Fruit fly (Drosophila melanogaster) whole organism, embryonic: Measurements from ENCODE around the gene Gr93d.

ENCODE experiments used
- Abd-B ChIP-seq: fragments of 200-800 bp; sonication (Bioruptor generic); optimal IDR thresholded peaks from 2 replicates; lab custom pipeline; 2018; ENCODE audit warnings: missing biosample characterization, mild to moderate bottlenecking, missing genetic modification characterization, moderate library complexity
- Awh ChIP-seq: fragments of 200-800 bp; sonication (Bioruptor generic); IDR thresholded peaks from 2 replicates; pipeline ENCODE4, ENCODE4 v1.3.6; 2022; ENCODE audit warnings: missing biosample characterization, missing genetic modification characterization
- Bgb ChIP-seq: fragments of 200-800 bp; sonication (Bioruptor generic); IDR thresholded peaks from 2 replicates; pipeline ENCODE4 v1.3.6; 2022; ENCODE audit warnings: missing biosample characterization, missing genetic modification characterization; ENCODE audit not compliant: partially characterized antibody
- CG1024 ChIP-seq: fragments of 200-800 bp; sonication (Bioruptor generic); IDR thresholded peaks from 2 replicates; pipeline ENCODE4 v1.3.6; 2022; ENCODE audit warnings: missing biosample characterization, missing genetic modification characterization
- CG10431 ChIP-seq: fragments of 200-800 bp; sonication (Bioruptor generic); optimal IDR thresholded peaks from 3 replicates; lab custom pipeline; 2018; ENCODE audit warnings: missing biosample characterization, mild to moderate bottlenecking, missing genetic modification characterization
- CG10543 ChIP-seq: fragments of 200-800 bp; sonication (Bioruptor generic); optimal IDR thresholded peaks from 3 replicates; lab custom pipeline; 2017; ENCODE audit warnings: missing biosample characterization, mild to moderate bottlenecking, missing genetic modification characterization, moderate library complexity
- CG12391 ChIP-seq: fragments of 200-800 bp; sonication (Bioruptor generic); optimal IDR thresholded peaks from 3 replicates; lab custom pipeline; 2018; ENCODE audit warnings: missing biosample characterization, mild to moderate bottlenecking, missing genetic modification characterization, moderate library complexity
- CG13775 ChIP-seq: fragments of 200-800 bp; sonication (Bioruptor generic); optimal IDR thresholded peaks from 3 replicates; lab custom pipeline; 2017; ENCODE audit warnings: missing biosample characterization, mild to moderate bottlenecking, missing genetic modification characterization
- CG14014 ChIP-seq: fragments of 200-800 bp; sonication (Bioruptor generic); IDR thresholded peaks from 2 replicates; pipeline ENCODE4 v1.3.6; 2022; ENCODE audit warnings: missing biosample characterization, missing genetic modification characterization
- CG14667 ChIP-seq: fragments of 200-800 bp; sonication (Bioruptor generic); IDR thresholded peaks from 2 replicates; pipeline ENCODE4 v1.3.6; 2022; ENCODE audit warnings: missing biosample characterization, missing genetic modification characterization
- CG17802 ChIP-seq: fragments of 200-800 bp; sonication (Bioruptor generic); optimal IDR thresholded peaks from 2 replicates; lab custom pipeline; 2018; ENCODE audit warnings: missing biosample characterization, mild to moderate bottlenecking, missing genetic modification characterization, moderate library complexity
- CG18764 ChIP-seq: fragments of 200-800 bp; sonication (Bioruptor generic); optimal IDR thresholded peaks from 3 replicates; lab custom pipeline; 2016; ENCODE audit warnings: missing biosample characterization, missing genetic modification characterization
- CG2120 ChIP-seq: fragments of 200-800 bp; sonication (Bioruptor generic); optimal IDR thresholded peaks from 3 replicates; lab custom pipeline; 2016; ENCODE audit warnings: missing biosample characterization, missing genetic modification characterization
- CG34422 ChIP-seq: fragments of 200-800 bp; sonication (Bioruptor generic); IDR thresholded peaks from 3 replicates; pipeline ENCODE4 v1.3.6; 2022; ENCODE audit warnings: missing biosample characterization, missing genetic modification characterization
- CG5180 ChIP-seq: fragments of 200-800 bp; sonication (Bioruptor generic); optimal IDR thresholded peaks from 3 replicates; lab custom pipeline; 2017; ENCODE audit warnings: missing biosample characterization, missing genetic modification characterization, mild to moderate bottlenecking, moderate library complexity, missing genetic modification reagents
- CG6654 ChIP-seq: fragments of 200-800 bp; sonication (Bioruptor generic); optimal IDR thresholded peaks from 2 replicates; lab custom pipeline; 2017; ENCODE audit warnings: missing biosample characterization, mild to moderate bottlenecking, missing genetic modification characterization
- Dp ChIP-seq: fragments of 200-800 bp; sonication (Bioruptor generic); optimal IDR thresholded peaks from 2 replicates; lab custom pipeline; 2018; ENCODE audit warnings: missing biosample characterization, mild to moderate bottlenecking, missing genetic modification characterization, moderate library complexity
- Drgx ChIP-seq: fragments of 200-800 bp; sonication (Bioruptor generic); IDR thresholded peaks from 2 replicates; pipeline ENCODE4 v1.3.6; 2022; ENCODE audit warnings: missing biosample characterization, missing genetic modification characterization
- HLHmδ ChIP-seq: fragments of 200-800 bp; sonication (Bioruptor generic); optimal IDR thresholded peaks from 2 replicates; lab custom pipeline; 2018; ENCODE audit warnings: missing biosample characterization, mild to moderate bottlenecking, missing genetic modification characterization, moderate library complexity
- Hey ChIP-seq: fragments of 200-800 bp; sonication (Bioruptor generic); optimal IDR thresholded peaks from 3 replicates; lab custom pipeline; 2018; ENCODE audit warnings: missing biosample characterization, mild to moderate bottlenecking, missing genetic modification characterization
- Hr78 ChIP-seq, 2 experiments: fragments of 200-800 bp in 1 of 2; fragments of >200 bp in 1 of 2; sonication (Bioruptor generic) in 1 of 2; optimal IDR thresholded peaks; 2 replicates each; lab custom pipeline; 2017 to 2019; ENCODE audit warnings: missing biosample characterization in 2 of 2, missing genetic modification characterization in 2 of 2, mild to moderate bottlenecking in 1 of 2, moderate library complexity in 1 of 2
- Lpt ChIP-seq: fragments of >200 bp; optimal IDR thresholded peaks from 2 replicates; lab custom pipeline; 2018; ENCODE audit warnings: missing biosample characterization, missing genetic modification characterization
- Med ChIP-seq: fragments of 200-800 bp; sonication (Bioruptor generic); peaks from one replicate; lab custom pipeline; 2016; ENCODE audit warnings: missing biosample characterization, missing genetic modification characterization, mild to moderate bottlenecking, inconsistent platforms, moderate library complexity
- Opbp ChIP-seq: fragments of 200-800 bp; sonication (Bioruptor generic); IDR thresholded peaks from 3 replicates; pipeline ENCODE4 v1.3.6; 2022; ENCODE audit warnings: missing biosample characterization, missing genetic modification characterization; ENCODE audit not compliant: partially characterized antibody
- Optix ChIP-seq: fragments of 200-800 bp; sonication (Bioruptor generic); IDR thresholded peaks from 3 replicates; pipeline ENCODE4 v1.3.6; 2022; ENCODE audit warnings: missing biosample characterization, missing genetic modification characterization
- Ptx1 ChIP-seq: fragments of 200-800 bp; sonication (Bioruptor generic); IDR thresholded peaks from 2 replicates; pipeline ENCODE4 v1.3.6; 2022; ENCODE audit warnings: missing biosample characterization, missing genetic modification characterization
- Xrp1 ChIP-seq: fragments of 200-800 bp; sonication (Bioruptor generic); IDR thresholded peaks from 2 replicates; pipeline ENCODE4 v1.3.6; 2022; ENCODE audit warnings: missing biosample characterization, missing genetic modification characterization
- al ChIP-seq: fragments of 200-800 bp; sonication (Bioruptor generic); IDR thresholded peaks from 2 replicates; pipeline ENCODE4 v1.3.6; 2022; ENCODE audit warnings: missing biosample characterization, missing genetic modification characterization
- bcd ChIP-seq: fragments of 200-800 bp; sonication (Bioruptor generic); optimal IDR thresholded peaks from 2 replicates; lab custom pipeline; 2017; ENCODE audit warnings: missing biosample characterization, mild to moderate bottlenecking, missing genetic modification characterization
- cg ChIP-seq: fragments of 200-800 bp; sonication (Bioruptor generic); optimal IDR thresholded peaks from 3 replicates; lab custom pipeline; 2019; ENCODE audit warnings: missing biosample characterization, mild to moderate bottlenecking, missing genetic modification characterization, moderate library complexity
- chn ChIP-seq: fragments of 200-800 bp; sonication (Bioruptor generic); optimal IDR thresholded peaks from 2 replicates; lab custom pipeline; 2016; ENCODE audit warnings: missing biosample characterization, missing genetic modification characterization
- cwo ChIP-seq: fragments of 200-800 bp; sonication (Bioruptor generic); optimal IDR thresholded peaks from 3 replicates; lab custom pipeline; 2017; ENCODE audit warnings: missing biosample characterization, missing genetic modification characterization, mild to moderate bottlenecking, moderate library complexity, missing genetic modification reagents
- grau ChIP-seq: fragments of 200-800 bp; optimal IDR thresholded peaks from 3 replicates; lab custom pipeline; 2019; ENCODE audit warnings: missing biosample characterization, mild to moderate bottlenecking, missing genetic modification characterization, moderate library complexity
- grn ChIP-seq: fragments of 200-800 bp; sonication (Bioruptor generic); optimal IDR thresholded peaks from 3 replicates; lab custom pipeline; 2017; ENCODE audit warnings: missing biosample characterization, missing genetic modification characterization
- gro ChIP-seq: fragments of 200-800 bp; sonication (Bioruptor generic); optimal IDR thresholded peaks from 2 replicates; lab custom pipeline; 2016; ENCODE audit warnings: missing biosample characterization, missing genetic modification characterization
- lab ChIP-seq: fragments of 200-800 bp; sonication (Bioruptor generic); optimal IDR thresholded peaks from 3 replicates; lab custom pipeline; 2017; ENCODE audit warnings: missing biosample characterization, missing genetic modification characterization, mild to moderate bottlenecking, moderate library complexity, missing genetic modification reagents
- lbe ChIP-seq: fragments of 200-800 bp; sonication (Bioruptor generic); optimal IDR thresholded peaks from 2 replicates; lab custom pipeline; 2016; ENCODE audit warnings: missing biosample characterization, mild to moderate bottlenecking, missing genetic modification characterization
- lov ChIP-seq, 2 experiments: fragments of 200-800 bp in 1 of 2; fragments of >200 bp in 1 of 2; sonication (Bioruptor generic) in 1 of 2; IDR thresholded peaks in 1 of 2; optimal IDR thresholded peaks in 1 of 2; 2 replicates in 1 of 2; 3 replicates in 1 of 2; pipeline versions ENCODE4 v1.3.6 to Lab custom; 2017 to 2022; ENCODE audit warnings: missing biosample characterization in 1 of 2, missing genetic modification characterization in 1 of 2
- nom ChIP-seq: fragments of 200-800 bp; sonication (Bioruptor generic); optimal IDR thresholded peaks from 2 replicates; lab custom pipeline; 2017; ENCODE audit warnings: missing biosample characterization, missing genetic modification characterization, mild to moderate bottlenecking, moderate library complexity, missing genetic modification reagents
- scrt ChIP-seq: fragments of 200-800 bp; sonication (Bioruptor generic); optimal IDR thresholded peaks from 2 replicates; lab custom pipeline; 2018; ENCODE audit warnings: missing biosample characterization, mild to moderate bottlenecking, missing genetic modification characterization, moderate library complexity
- sens ChIP-seq: fragments of 200-800 bp; sonication (Bioruptor generic); peaks from one replicate; lab custom pipeline; 2016; ENCODE audit warnings: missing biosample characterization, missing genetic modification characterization
- sima ChIP-seq: fragments of 200-800 bp; sonication (Bioruptor generic); optimal IDR thresholded peaks from 2 replicates; lab custom pipeline; 2016; ENCODE audit warnings: missing biosample characterization, missing genetic modification characterization
- sob ChIP-seq: fragments of 200-800 bp; sonication (Bioruptor generic); IDR thresholded peaks from 2 replicates; pipeline ENCODE4 v1.3.6; 2022; ENCODE audit warnings: missing biosample characterization, missing genetic modification characterization
- sqz ChIP-seq: fragments of 200-800 bp; sonication (Bioruptor generic); optimal IDR thresholded peaks from 3 replicates; lab custom pipeline; 2018; ENCODE audit warnings: missing biosample characterization, mild to moderate bottlenecking, missing genetic modification characterization
- unc-4 ChIP-seq: fragments of 200-800 bp; sonication (Bioruptor generic); IDR thresholded peaks from 2 replicates; pipeline ENCODE4 v1.3.6; 2022; ENCODE audit warnings: missing biosample characterization, missing genetic modification characterization; ENCODE audit not compliant: partially characterized antibody
- vnd ChIP-seq: fragments of 200-800 bp; sonication (Bioruptor generic); IDR thresholded peaks from 3 replicates; pipeline ENCODE4 v1.3.6; 2022; ENCODE audit warnings: missing biosample characterization, missing genetic modification characterization; ENCODE audit not compliant: partially characterized antibody

The Gr93d gene

dm6 chr3R:21853618-21854573 is 7.4 kb upstream of the Gr93d start (continued):
- TF ChIP-seq Awh (GFP tag; lab: Robert Waterston, UW) (0 out of 2 replicates have a peak, but pooled peaks have one; percentile 30), CG10543 (peak; percentile 78), grn (peak; percentile 54), Abd-B (GFP tag; lab: Kevin White, UChicago) (no peak), scrt (GFP tag; lab: Kevin White, UChicago) (peak; percentile 19), Ptx1 (0 out of 2 replicates have a peak, but pooled peaks have one; percentile 17), CG17802 (tag; lab: Kevin White, UChicago) (peak; percentile 30), grau (tag; lab: Kevin White, UChicago) (peak; percentile 79), Bgb (GFP tag; lab: Robert Waterston, UW) (peak; percentile 28; the same call in 1 of the 2 replicates), al (0 out of 2 replicates have a peak, but pooled peaks have one; percentile 12), lov (optimal IDR thresholded peaks at IDR 0.05; lab: Kevin White, UChicago) (no peak), lov (GFP tag; IDR thresholded peaks at IDR 0.05; lab: Robert Waterston, UW) (0 out of 3 replicates have a peak, but pooled peaks have one; percentile 70), Dp (GFP tag; lab: Kevin White, UChicago) (peak; percentile 63), CG12391 (peak; percentile 12), gro (GFP tag; lab: Kevin White, UChicago) (peak; percentile 68), CG6654 (GFP tag; lab: Kevin White, UChicago) (no peak), Xrp1 (GFP tag; lab: Robert Waterston, UW) (peak; percentile 32; the same call in 1 of the 2 replicates), CG5180 (GFP tag; lab: Kevin White, UChicago) (no peak), Hr78 (GFP tag; optimal IDR thresholded peaks at IDR 0.05; lab: Kevin White, UChicago) (peak in 1 of 2 experiments; percentile 54), nom (peak; percentile 89), lbe (GFP tag; lab: Kevin White, UChicago) (peak; percentile 85), Opbp (GFP tag; lab: Robert Waterston, UW) (0 out of 3 replicates have a peak, but pooled peaks have one; percentile 9), sob (GFP tag; lab: Robert Waterston, UW) (peak; percentile 42; the same call in 1 of the 2 replicates), CG10431 (peak; percentile 51), CG1024 (0 out of 2 replicates have a peak, but pooled peaks have one; percentile 33), chn (no peak), CG34422 (GFP tag; lab: Robert Waterston, UW) (peak; percentile 46; the same call in 1 of the 3 replicates), CG2120 (peak; percentile 18), CG13775 (GFP tag; lab: Kevin White, UChicago) (peak; percentile 1), HLHmδ (GFP tag; lab: Kevin White, UChicago) (no peak), sima (GFP tag; lab: Kevin White, UChicago) (no peak), lab (GFP tag; lab: Kevin White, UChicago) (peak; percentile 55), CG14667 (GFP tag; lab: Robert Waterston, UW) (no peak), Drgx (GFP tag; lab: Robert Waterston, UW) (peak; percentile 40), cwo (GFP tag; lab: Kevin White, UChicago) (peak; percentile 7), bcd (GFP tag; lab: Kevin White, UChicago) (no peak), Med (peak; percentile 68), CG14014 (GFP tag; lab: Robert Waterston, UW) (no peak; the same call in 1 of the 2 replicates), Lpt (GFP tag; lab: Kevin White, UChicago) (peak; percentile 67), sens (GFP tag; lab: Kevin White, UChicago) (peak; percentile 74), Optix (GFP tag; lab: Robert Waterston, UW) (no peak), cg (peak; percentile 96), CG18764 (GFP tag; lab: Kevin White, UChicago) (no peak), unc-4 (GFP tag; lab: Robert Waterston, UW) (peak; percentile 34; the same call in 1 of the 2 replicates), sqz (GFP tag; lab: Kevin White, UChicago) (peak; percentile 86), vnd (GFP tag; lab: Robert Waterston, UW) (peak; percentile 26; the same call in 1 of the 3 replicates), Hey (tag; lab: Kevin White, UChicago) (peak; percentile 53)
